Fruit fly (Drosophila melanogaster) whole organism, pupa: Measurements from ENCODE around the gene Reepl1.

ENCODE experiments used
- CG13204 ChIP-seq: fragments of 200-800 bp; sonication (Bioruptor generic); optimal IDR thresholded peaks from 2 replicates; lab custom pipeline; 2018; ENCODE audit warnings: missing biosample characterization, mild to moderate bottlenecking, missing genetic modification characterization, moderate library complexity
- CG8159 ChIP-seq: fragments of 200-800 bp; sonication (Bioruptor generic); optimal IDR thresholded peaks from 3 replicates; lab custom pipeline; 2018; ENCODE audit warnings: missing biosample characterization, mild to moderate bottlenecking, missing genetic modification characterization, moderate library complexity
- CG8301 ChIP-seq: fragments of 200-800 bp; sonication (Bioruptor generic); optimal IDR thresholded peaks from 2 replicates; lab custom pipeline; 2018; ENCODE audit warnings: missing biosample characterization, mild to moderate bottlenecking, missing genetic modification characterization
- Pif1B ChIP-seq: fragments of 200-800 bp; sonication (Bioruptor generic); optimal IDR thresholded peaks from 3 replicates; lab custom pipeline; 2016; ENCODE audit warnings: missing biosample characterization, missing genetic modification characterization

DNA sequence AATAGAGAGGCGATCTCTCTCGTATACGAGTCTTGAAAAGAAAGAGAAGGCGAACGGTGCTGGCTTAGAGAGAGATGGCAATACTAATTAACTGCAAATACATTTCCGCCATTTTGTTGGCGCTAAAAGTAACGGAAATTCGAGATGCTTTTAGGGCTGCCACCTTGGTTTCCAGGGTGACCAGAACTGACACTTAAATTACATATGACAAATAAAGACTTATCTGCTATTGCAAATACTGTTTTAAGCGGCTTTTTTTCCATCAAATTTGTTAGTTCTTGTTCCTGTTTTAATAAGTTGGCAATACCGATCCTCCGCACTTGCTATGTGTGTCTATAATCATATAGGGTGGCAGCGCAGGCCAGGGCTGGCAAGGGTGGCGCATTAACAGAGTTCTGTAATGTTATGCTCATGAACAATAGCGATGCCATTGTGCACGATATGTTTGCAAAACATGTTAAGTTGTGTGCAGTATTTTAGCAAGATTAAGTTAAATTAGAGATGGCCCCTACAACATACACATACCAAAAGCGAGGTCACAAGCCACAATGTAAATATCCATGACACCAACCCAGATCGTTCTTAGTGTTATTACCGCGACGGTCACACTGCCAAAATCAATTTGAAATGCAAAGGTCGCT is 7.8 kb downstream of the Reepl1 start, which contains the start of gene nod:
- peak; percentile 35 for TF ChIP-seq CG8159 (tag; lab: Kevin White, UChicago)
- TF ChIP-seq CG8301, result peak; percentile 4
- no peak for TF ChIP-seq Pif1B (GFP tag; lab: Kevin White, UChicago)
- no peak for TF ChIP-seq CG13204 (GFP tag; lab: Kevin White, UChicago)
